Fruit fly (Drosophila melanogaster) whole organism, wandering third instar larva: Measurements from ENCODE around the gene Bili.
A peak's percentile ranks its signal among the peaks of the same experiment; 100 is the strongest.

Experiments
- Abd-B ChIP-seq: fragments of >200 bp; optimal IDR thresholded peaks from 2 replicates; lab custom pipeline; 2017; ENCODE audit warnings: missing biosample characterization, missing genetic modification characterization
- CG32264 ChIP-seq: fragments of 200-800 bp; sonication (Bioruptor generic); optimal IDR thresholded peaks from 2 replicates; lab custom pipeline; 2016; ENCODE audit warnings: missing biosample characterization, missing genetic modification characterization
- CG9705 ChIP-seq: fragments of 200-800 bp; sonication (Bioruptor generic); optimal IDR thresholded peaks from 2 replicates; lab custom pipeline; 2018; ENCODE audit warnings: missing biosample characterization, mild to moderate bottlenecking, missing genetic modification characterization
- CrebA ChIP-seq: fragments of 200-800 bp; sonication (Bioruptor generic); optimal IDR thresholded peaks from 2 replicates; lab custom pipeline; 2016; ENCODE audit warnings: missing biosample characterization, mild to moderate bottlenecking, missing genetic modification characterization, borderline replicate concordance
- Dif ChIP-seq: fragments of 200-275, 200-300 bp; sonication (Bioruptor generic); optimal IDR thresholded peaks from 2 replicates; lab custom pipeline; 2018; ENCODE audit warnings: missing biosample characterization, missing genetic modification characterization; ENCODE audit not compliant: partially characterized antibody
- HLH106 ChIP-seq: fragments of 200-800 bp; optimal IDR thresholded peaks from 3 replicates; lab custom pipeline; 2019; ENCODE audit warnings: missing biosample characterization, mild to moderate bottlenecking, missing genetic modification characterization, moderate library complexity
- Hnf4 ChIP-seq: fragments of 200-800 bp; sonication (Bioruptor generic); optimal IDR thresholded peaks from 2 replicates; lab custom pipeline; 2016; ENCODE audit warnings: missing biosample characterization, mild to moderate bottlenecking, missing genetic modification characterization
- Hr83 ChIP-seq: fragments of 200-300 bp; sonication (Bioruptor generic); optimal IDR thresholded peaks from 2 replicates; lab custom pipeline; 2016; ENCODE audit warnings: missing biosample characterization, mild to moderate bottlenecking, missing genetic modification characterization, moderate library complexity; ENCODE audit not compliant: poor library complexity, severe bottlenecking
- Jra ChIP-seq: sonication (Bioruptor generic); optimal IDR thresholded peaks from 2 replicates; lab custom pipeline; 2016; ENCODE audit warnings: missing biosample characterization, missing genetic modification characterization
- Mio ChIP-seq: sonication (Bioruptor generic); optimal IDR thresholded peaks from 2 replicates; lab custom pipeline; 2016; ENCODE audit warnings: missing biosample characterization, missing genetic modification characterization
- N ChIP-seq: fragments of >200 bp; optimal IDR thresholded peaks from 2 replicates; lab custom pipeline; 2018; ENCODE audit warnings: missing biosample characterization, missing external identifiers, missing genetic modification characterization
- OdsH ChIP-seq: fragments of 200-800 bp; sonication (Bioruptor generic); optimal IDR thresholded peaks from 2 replicates; lab custom pipeline; 2016; ENCODE audit warnings: missing biosample characterization, mild to moderate bottlenecking, missing genetic modification characterization
- Sp1 ChIP-seq: fragments of 200-800 bp; sonication (Bioruptor generic); optimal IDR thresholded peaks from 3 replicates; lab custom pipeline; 2019; ENCODE audit warnings: missing biosample characterization, mild to moderate bottlenecking, missing genetic modification characterization, moderate library complexity
- Vsx2 ChIP-seq: fragments of 200-300, 225-300 bp; sonication (Bioruptor generic); optimal IDR thresholded peaks from 2 replicates; lab custom pipeline; 2018; ENCODE audit warnings: missing biosample characterization, missing genetic modification characterization; ENCODE audit not compliant: partially characterized antibody
- brk ChIP-seq: fragments of 200-800 bp; sonication (Bioruptor generic); optimal IDR thresholded peaks from 2 replicates; lab custom pipeline; 2016; ENCODE audit warnings: missing biosample characterization, mild to moderate bottlenecking, missing genetic modification characterization
- dl ChIP-seq, 2 experiments: fragments of 175-275, 200-275 bp in 1 of 2; fragments of 200-275 bp in 1 of 2; sonication (Bioruptor generic); optimal IDR thresholded peaks; lab custom pipeline; 2018; ENCODE audit warnings: mild to moderate bottlenecking in 2 of 2, missing biosample characterization in 2 of 2, missing genetic modification characterization in 2 of 2, moderate library complexity in 2 of 2; ENCODE audit not compliant: partially characterized antibody in 2 of 2, insufficient read depth in 1 of 2
- dmrt93B ChIP-seq: fragments of 200-800 bp; sonication (Bioruptor generic); optimal IDR thresholded peaks from 2 replicates; lab custom pipeline; 2018; ENCODE audit warnings: missing biosample characterization, mild to moderate bottlenecking, missing genetic modification characterization
- dsf ChIP-seq: sonication (Bioruptor generic); optimal IDR thresholded peaks from 2 replicates; lab custom pipeline; 2016; ENCODE audit warnings: missing biosample characterization, missing genetic modification characterization, borderline replicate concordance
- ey ChIP-seq: fragments of 200-800 bp; sonication (Bioruptor generic); optimal IDR thresholded peaks from 2 replicates; lab custom pipeline; 2016; ENCODE audit warnings: missing biosample characterization, missing genetic modification characterization
- foxo ChIP-seq, 2 experiments: fragments of 200-800 bp; sonication (Bioruptor generic); optimal IDR thresholded peaks; 2 replicates in 1 of 2; 3 replicates in 1 of 2; lab custom pipeline; 2016 to 2017; ENCODE audit warnings: missing biosample characterization in 2 of 2, missing genetic modification characterization in 2 of 2
- h ChIP-seq: fragments of 200-800 bp; sonication (Bioruptor generic); optimal IDR thresholded peaks from 3 replicates; lab custom pipeline; 2016; ENCODE audit warnings: missing biosample characterization, mild to moderate bottlenecking, missing genetic modification characterization
- jim ChIP-seq: fragments of 175-275, 200-325 bp; sonication (Bioruptor generic); optimal IDR thresholded peaks from 2 replicates; lab custom pipeline; 2016; ENCODE audit warnings: missing biosample characterization, mild to moderate bottlenecking, missing genetic modification characterization
- lola ChIP-seq: fragments of >200 bp; optimal IDR thresholded peaks from 2 replicates; lab custom pipeline; 2017; ENCODE audit warnings: missing biosample characterization, missing genetic modification characterization
- pan ChIP-seq: fragments of >200 bp; optimal IDR thresholded peaks from 2 replicates; lab custom pipeline; 2017
- rgr ChIP-seq: fragments of 200-800 bp; sonication (Bioruptor generic); optimal IDR thresholded peaks from 3 replicates; lab custom pipeline; 2016; ENCODE audit warnings: missing biosample characterization, mild to moderate bottlenecking, missing genetic modification characterization
- sage ChIP-seq: fragments of 200-800 bp; sonication (Bioruptor generic); optimal IDR thresholded peaks from 2 replicates; lab custom pipeline; 2016; ENCODE audit warnings: missing biosample characterization, mild to moderate bottlenecking, missing genetic modification characterization
- sv ChIP-seq: fragments of 200-800 bp; sonication (Bioruptor generic); optimal IDR thresholded peaks from 3 replicates; lab custom pipeline; 2016; ENCODE audit warnings: missing biosample characterization, missing genetic modification characterization
- tai ChIP-seq: sonication (Bioruptor generic); optimal IDR thresholded peaks from 2 replicates; lab custom pipeline; 2016; ENCODE audit warnings: missing biosample characterization, missing genetic modification characterization
- woc ChIP-seq: sonication (Bioruptor generic); optimal IDR thresholded peaks from 2 replicates; lab custom pipeline; 2016; ENCODE audit warnings: missing biosample characterization, mild to moderate bottlenecking, missing genetic modification characterization

The Bili gene

DNA sequence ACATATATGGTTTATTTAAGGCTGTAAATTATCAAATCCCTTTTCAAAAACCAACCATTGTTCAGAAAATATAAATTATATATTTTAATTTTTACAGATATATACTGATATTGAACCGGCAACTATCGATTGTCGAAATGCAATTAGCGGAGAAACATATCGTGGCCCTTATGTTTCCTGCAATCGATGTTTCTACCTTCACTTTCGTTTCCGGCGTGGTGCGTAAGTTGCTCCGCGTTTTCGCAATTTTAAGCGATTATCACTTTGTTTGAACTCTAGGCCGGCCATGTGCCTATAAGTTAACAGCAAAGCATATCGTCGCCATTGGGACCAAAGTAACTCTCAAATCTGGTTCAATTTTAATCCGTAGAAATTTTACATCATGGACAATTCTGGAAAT, 7.8 kb upstream of the Bili start, which contains the start of gene vig2:
vig2 (plus strand) TSS at position 112 of the 400 bp plus-strand sequence.
- peak; percentile 33 for TF ChIP-seq HLH106 (tag; lab: Kevin White, UChicago)
- peak; percentile 60 for TF ChIP-seq dmrt93B
- TF ChIP-seq Hr83 (GFP tag; lab: Kevin White, UChicago): peak; percentile 68
- peak; percentile 61 for TF ChIP-seq rgr
- TF ChIP-seq Sp1: peak; percentile 26
- peak; percentile 43 for TF ChIP-seq CG9705 (GFP tag; lab: Kevin White, UChicago)

- TF ChIP-seq Sp1 (no peak), jim (GFP tag; lab: Kevin White, UChicago) (no peak), OdsH (GFP tag; lab: Kevin White, UChicago) (no peak), dsf (GFP tag; lab: Kevin White, UChicago) (no peak), Abd-B (GFP tag; lab: Kevin White, UChicago) (no peak), rgr (no peak), h (GFP tag; lab: Kevin White, UChicago) (no peak), woc (GFP tag; lab: Kevin White, UChicago) (no peak)
Measured at dm6 chr3R:25126823-25127222, 4.3 kb upstream of the Bili start.

- TF ChIP-seq h (GFP tag; lab: Kevin White, UChicago): peak; percentile 12
- TF ChIP-seq Jra (GFP tag; lab: Kevin White, UChicago): peak; percentile 14
- TF ChIP-seq dl (GFP tag; optimal IDR thresholded peaks at IDR 0.05; lab: Kevin White, UChicago; ENCODE audit: insufficient read depth in 1 of 2, partially characterized antibody in 2 of 2): no peak
- TF ChIP-seq, all 38 proteins: peak for 2
Measured at dm6 chr3R:25127231-25127689, 3.8 kb upstream of the Bili start, which contains the start of the genes Mocs2A, Mocs2B and Clbn. Gene Mocs2A, minus strand, starts transcription at chr3R:25127359. Gene Mocs2B, minus strand, starts transcription at chr3R:25127359. Gene Clbn, plus strand, starts transcription at chr3R:25127502.

DNA sequence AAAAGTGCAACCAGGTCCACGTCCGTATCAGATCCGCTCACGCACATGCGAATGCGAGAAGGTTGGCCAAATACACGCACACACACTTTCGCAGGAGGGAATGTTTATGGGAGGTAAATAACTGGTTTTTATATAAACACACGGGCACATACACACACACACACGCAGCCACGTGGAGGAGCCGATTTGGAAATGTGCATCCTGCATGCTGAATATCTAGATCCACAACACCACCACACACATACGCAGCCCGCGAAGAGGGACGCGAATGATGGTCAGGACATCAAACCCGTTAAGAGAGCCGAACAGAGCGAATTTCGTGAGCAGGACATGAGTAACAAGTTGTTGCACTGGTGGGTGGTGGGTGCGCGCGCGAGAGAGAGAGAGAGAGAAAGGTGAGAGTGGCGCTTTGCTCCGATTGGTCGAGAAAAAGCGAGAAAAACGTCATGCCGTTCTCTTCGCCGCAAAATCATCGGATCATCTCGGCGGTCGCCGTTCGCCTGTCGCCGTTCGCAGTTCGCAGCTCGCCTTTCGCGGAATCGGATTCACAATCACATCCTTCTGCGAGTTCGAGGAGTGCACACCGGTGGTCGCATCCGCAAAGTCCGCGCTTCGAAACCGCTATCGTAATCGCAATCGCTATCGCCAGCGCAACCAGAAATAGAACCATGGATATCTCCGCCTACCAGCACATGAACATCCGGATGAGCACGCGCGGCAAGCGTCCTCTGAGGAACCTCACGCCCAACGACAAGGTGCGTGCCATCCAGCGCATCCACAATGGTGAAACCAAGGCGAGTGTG, 6.7 kb downstream of the Bili start, which contains the start of gene danr:
danr (plus strand) TSS at position 508 of the 803 bp plus-strand sequence.
- TF ChIP-seq Mio (GFP tag; lab: Kevin White, UChicago) (no peak), dmrt93B (no peak), dl (GFP tag; optimal IDR thresholded peaks at IDR 0.05; lab: Kevin White, UChicago; ENCODE audit: insufficient read depth in 1 of 2, partially characterized antibody in 2 of 2) (peak; percentile 37 to 73), OdsH (GFP tag; lab: Kevin White, UChicago) (no peak), CG32264 (GFP tag; lab: Kevin White, UChicago) (no peak), dsf (GFP tag; lab: Kevin White, UChicago) (no peak), rgr (no peak), Hnf4 (no peak), CrebA (GFP tag; lab: Kevin White, UChicago) (no peak), N (GFP tag; lab: Kevin White, UChicago) (peak; percentile 48), jim (GFP tag; lab: Kevin White, UChicago) (no peak), Dif (GFP tag; lab: Kevin White, UChicago) (peak; percentile 68), h (GFP tag; lab: Kevin White, UChicago) (no peak), brk (GFP tag; lab: Kevin White, UChicago) (no peak), Vsx2 (no peak), Abd-B (GFP tag; lab: Kevin White, UChicago) (no peak), ey (GFP tag; lab: Kevin White, UChicago) (no peak)
- TF ChIP-seq, all 38 proteins: peak for 3

- TF ChIP-seq sv (no peak), ey (GFP tag; lab: Kevin White, UChicago) (no peak), CG9705 (GFP tag; lab: Kevin White, UChicago) (no peak)
Measured at dm6 chr3R:25152342-25152741, 21.2 kb downstream of the Bili start.

DNA sequence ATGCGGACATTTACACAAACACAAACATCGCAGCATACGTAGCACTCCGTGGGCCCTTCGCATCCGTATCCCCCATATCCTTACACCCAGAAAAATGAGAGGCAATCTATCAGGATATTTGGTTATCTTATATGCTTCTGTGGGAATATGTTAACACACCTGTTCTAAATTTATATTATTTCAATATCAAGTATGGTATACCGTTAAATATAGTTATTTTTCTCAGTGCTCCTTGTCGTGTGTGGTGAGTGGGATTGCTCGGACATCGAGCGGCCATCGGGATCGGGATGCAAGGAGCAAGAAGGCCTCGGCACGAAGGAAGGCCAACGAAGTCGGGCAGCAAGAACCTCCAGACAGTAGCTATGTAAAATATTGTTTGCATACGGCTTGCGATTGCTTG, 30.4 kb downstream of the Bili start:
- TF ChIP-seq tai (GFP tag; lab: Kevin White, UChicago) (no peak), pan (lab: Kevin White, UChicago) (no peak), ey (GFP tag; lab: Kevin White, UChicago) (no peak), N (GFP tag; lab: Kevin White, UChicago) (no peak), lola (GFP tag; lab: Kevin White, UChicago) (no peak), sage (GFP tag; lab: Kevin White, UChicago) (no peak), foxo (GFP tag; optimal IDR thresholded peaks at IDR 0.05; lab: Kevin White, UChicago) (no peak)
